Fruit fly (Drosophila melanogaster) whole organism, embryonic: ENCODE measurements around the gene CG33679.
A peak's percentile ranks its signal among the peaks of the same experiment; 100 is the strongest.

Experiments
- CG10147 ChIP-seq: fragments of 200-800 bp; sonication (Bioruptor generic); optimal IDR thresholded peaks from 2 replicates; lab custom pipeline; 2019; ENCODE audit warnings: missing biosample characterization, mild to moderate bottlenecking, missing genetic modification characterization, moderate library complexity
- CG11560 ChIP-seq: fragments of 200-800 bp; sonication (Bioruptor generic); IDR thresholded peaks from 3 replicates; pipeline ENCODE4 v1.3.6; 2022; ENCODE audit warnings: missing biosample characterization, missing genetic modification characterization
- CG12104 ChIP-seq: fragments of 200-800 bp; sonication (Bioruptor generic); optimal IDR thresholded peaks from 3 replicates; lab custom pipeline; 2016; ENCODE audit warnings: missing biosample characterization, missing genetic modification characterization
- CG12659 ChIP-seq: fragments of 200-800 bp; sonication (Bioruptor generic); optimal IDR thresholded peaks from 3 replicates; lab custom pipeline; 2017; ENCODE audit warnings: mild to moderate bottlenecking, missing biosample characterization, missing genetic modification reagents, missing genetic modification characterization
- CG15073 ChIP-seq: fragments of 200-800 bp; sonication (Bioruptor generic); optimal IDR thresholded peaks from 2 replicates; lab custom pipeline; 2016; ENCODE audit warnings: missing biosample characterization, missing genetic modification characterization
- CG1602 ChIP-seq: fragments of 200-800 bp; sonication (Bioruptor generic); optimal IDR thresholded peaks from 3 replicates; lab custom pipeline; 2016; ENCODE audit warnings: missing biosample characterization, missing genetic modification characterization
- CG17359 ChIP-seq: fragments of 200-800 bp; sonication (Bioruptor generic); optimal IDR thresholded peaks from 3 replicates; lab custom pipeline; 2018; ENCODE audit warnings: missing biosample characterization, mild to moderate bottlenecking, missing genetic modification characterization, moderate library complexity
- CG2120 ChIP-seq: fragments of 200-800 bp; sonication (Bioruptor generic); optimal IDR thresholded peaks from 3 replicates; lab custom pipeline; 2016; ENCODE audit warnings: missing biosample characterization, missing genetic modification characterization
- CG2129 ChIP-seq: fragments of 200-800 bp; sonication (Bioruptor generic); IDR thresholded peaks from 2 replicates; pipeline ENCODE4 v1.3.6; 2022; ENCODE audit warnings: missing biosample characterization, missing genetic modification characterization; ENCODE audit not compliant: partially characterized antibody
- CG2678 ChIP-seq: fragments of 200-800 bp; sonication (Bioruptor generic); optimal IDR thresholded peaks from 3 replicates; lab custom pipeline; 2019; ENCODE audit warnings: missing biosample characterization, mild to moderate bottlenecking, missing genetic modification characterization, moderate library complexity
- CG2712 ChIP-seq: fragments of 200-800 bp; optimal IDR thresholded peaks from 3 replicates; lab custom pipeline; 2019; ENCODE audit warnings: missing biosample characterization, mild to moderate bottlenecking, missing genetic modification characterization, moderate library complexity
- CG2875 ChIP-seq: fragments of 200-800 bp; sonication (Bioruptor generic); optimal IDR thresholded peaks from 2 replicates; lab custom pipeline; 2017; ENCODE audit warnings: missing biosample characterization, mild to moderate bottlenecking, missing genetic modification characterization, missing genetic modification reagents
- CG3065 ChIP-seq: fragments of 200-800 bp; sonication (Bioruptor generic); optimal IDR thresholded peaks from 2 replicates; lab custom pipeline; 2016; ENCODE audit warnings: missing biosample characterization, missing genetic modification characterization
- CG31441 ChIP-seq: fragments of 200-800 bp; sonication (Bioruptor generic); IDR thresholded peaks from 2 replicates; pipeline ENCODE4 v1.3.6; 2022; ENCODE audit warnings: missing biosample characterization, missing genetic modification characterization
- CG3407 ChIP-seq: fragments of 200-800 bp; sonication (Bioruptor generic); optimal IDR thresholded peaks from 2 replicates; lab custom pipeline; 2018; ENCODE audit warnings: missing biosample characterization, mild to moderate bottlenecking, missing genetic modification characterization
- CG3726 ChIP-seq: fragments of 200-800 bp; sonication (Bioruptor generic); IDR thresholded peaks from 3 replicates; pipeline ENCODE4, ENCODE4 v1.3.6; 2022; ENCODE audit warnings: missing biosample characterization, missing genetic modification characterization
- CG42726 ChIP-seq: fragments of 200-800 bp; sonication (Bioruptor generic); IDR thresholded peaks from 2 replicates; pipeline ENCODE4 v1.3.6; 2022; ENCODE audit warnings: missing biosample characterization, missing genetic modification characterization; ENCODE audit not compliant: partially characterized antibody
- CG4282 ChIP-seq: fragments of 200-800 bp; sonication (Bioruptor generic); optimal IDR thresholded peaks from 2 replicates; lab custom pipeline; 2016; ENCODE audit warnings: missing biosample characterization, missing genetic modification characterization
- CG4424 ChIP-seq: fragments of 200-800 bp; sonication (Bioruptor generic); optimal IDR thresholded peaks from 3 replicates; lab custom pipeline; 2016; ENCODE audit warnings: missing biosample characterization, missing genetic modification characterization
- CG4617 ChIP-seq: fragments of 200-800 bp; sonication (Bioruptor generic); optimal IDR thresholded peaks from 3 replicates; lab custom pipeline; 2016; ENCODE audit warnings: missing biosample characterization, missing genetic modification characterization, borderline replicate concordance
- CG4854 ChIP-seq: fragments of 200-800 bp; sonication (Bioruptor generic); optimal IDR thresholded peaks from 2 replicates; lab custom pipeline; 2016; ENCODE audit warnings: missing biosample characterization, missing genetic modification characterization, inconsistent platforms
- CG6765 ChIP-seq: fragments of 200-800 bp; sonication (Bioruptor generic); optimal IDR thresholded peaks from 3 replicates; lab custom pipeline; 2017; ENCODE audit warnings: missing biosample characterization, mild to moderate bottlenecking, missing genetic modification characterization
- CG7745 ChIP-seq: fragments of 200-800 bp; sonication (Bioruptor generic); optimal IDR thresholded peaks from 2 replicates; lab custom pipeline; 2018; ENCODE audit warnings: missing biosample characterization, mild to moderate bottlenecking, missing genetic modification characterization, moderate library complexity
- CG8924 ChIP-seq: fragments of 200-800 bp; optimal IDR thresholded peaks from 3 replicates; lab custom pipeline; 2019; ENCODE audit warnings: missing biosample characterization, mild to moderate bottlenecking, missing genetic modification characterization, moderate library complexity
- CG9215 ChIP-seq: fragments of 200-800 bp; sonication (Bioruptor generic); IDR thresholded peaks from 2 replicates; pipeline ENCODE4 v1.3.6; 2022; ENCODE audit warnings: missing biosample characterization, missing genetic modification characterization
- Dfd ChIP-seq, 2 experiments: fragments of >200 bp; optimal IDR thresholded peaks; 2 replicates each; lab custom pipeline; 2017; ENCODE audit warnings: missing biosample characterization in 2 of 2, missing genetic modification characterization in 2 of 2
- Dip2 ChIP-seq: fragments of 200-800 bp; sonication (Bioruptor generic); IDR thresholded peaks from 2 replicates; pipeline ENCODE4 v1.3.6; 2022; ENCODE audit warnings: missing biosample characterization, missing genetic modification characterization
- HHEX ChIP-seq: fragments of 200-800 bp; sonication (Bioruptor generic); optimal IDR thresholded peaks from 3 replicates; lab custom pipeline; 2017; ENCODE audit warnings: missing biosample characterization, mild to moderate bottlenecking, missing genetic modification characterization, missing genetic modification reagents
- HLH3B ChIP-seq: fragments of 200-800 bp; sonication (Bioruptor generic); IDR thresholded peaks from 2 replicates; pipeline ENCODE4 v1.3.6; 2022; ENCODE audit warnings: missing biosample characterization, missing genetic modification characterization
- Nf-YC ChIP-seq: fragments of 200-800 bp; optimal IDR thresholded peaks from 3 replicates; lab custom pipeline; 2019; ENCODE audit warnings: missing biosample characterization, mild to moderate bottlenecking, missing genetic modification characterization, moderate library complexity
- Sox100B ChIP-seq: fragments of 200-800 bp; sonication (Bioruptor generic); optimal IDR thresholded peaks from 3 replicates; lab custom pipeline; 2018; ENCODE audit warnings: missing biosample characterization, mild to moderate bottlenecking, missing genetic modification characterization
- Sry-δ ChIP-seq: fragments of 200-800 bp; sonication (Bioruptor generic); optimal IDR thresholded peaks from 2 replicates; lab custom pipeline; 2016; ENCODE audit warnings: missing biosample characterization, missing genetic modification characterization
- Ssrp ChIP-seq: fragments of 200-800 bp; sonication (Bioruptor generic); optimal IDR thresholded peaks from 2 replicates; lab custom pipeline; 2018; ENCODE audit warnings: missing biosample characterization, mild to moderate bottlenecking, missing genetic modification characterization, moderate library complexity
- TFAM ChIP-seq: fragments of 200-800 bp; sonication (Bioruptor generic); optimal IDR thresholded peaks from 2 replicates; lab custom pipeline; 2017; ENCODE audit warnings: missing biosample characterization, missing genetic modification characterization, inconsistent platforms
- YL-1 ChIP-seq: fragments of 200-800 bp; sonication (Bioruptor generic); optimal IDR thresholded peaks from 3 replicates; lab custom pipeline; 2017; ENCODE audit warnings: missing biosample characterization, mild to moderate bottlenecking, missing genetic modification characterization
- ara ChIP-seq: fragments of 200-800 bp; sonication (Bioruptor generic); IDR thresholded peaks from 2 replicates; pipeline ENCODE4 v1.3.6; 2022; ENCODE audit warnings: missing biosample characterization, missing genetic modification characterization
- bcd ChIP-seq: fragments of 200-800 bp; sonication (Bioruptor generic); optimal IDR thresholded peaks from 2 replicates; lab custom pipeline; 2017; ENCODE audit warnings: missing biosample characterization, mild to moderate bottlenecking, missing genetic modification characterization
- chn ChIP-seq: fragments of 200-800 bp; sonication (Bioruptor generic); optimal IDR thresholded peaks from 2 replicates; lab custom pipeline; 2016; ENCODE audit warnings: missing biosample characterization, missing genetic modification characterization
- corto ChIP-seq: fragments of 200-800 bp; sonication (Bioruptor generic); optimal IDR thresholded peaks from 2 replicates; lab custom pipeline; 2016; ENCODE audit warnings: missing biosample characterization, mild to moderate bottlenecking, missing genetic modification characterization, moderate library complexity
- cwo ChIP-seq: fragments of 200-800 bp; sonication (Bioruptor generic); optimal IDR thresholded peaks from 3 replicates; lab custom pipeline; 2017; ENCODE audit warnings: missing biosample characterization, missing genetic modification characterization, mild to moderate bottlenecking, moderate library complexity, missing genetic modification reagents
- emc ChIP-seq: fragments of 200-800 bp; sonication (Bioruptor generic); optimal IDR thresholded peaks from 2 replicates; lab custom pipeline; 2016; ENCODE audit warnings: missing biosample characterization, missing genetic modification characterization
- fd3F ChIP-seq: fragments of 200-800 bp; sonication (Bioruptor generic); optimal IDR thresholded peaks from 2 replicates; lab custom pipeline; 2018; ENCODE audit warnings: missing biosample characterization, mild to moderate bottlenecking, missing genetic modification characterization, moderate library complexity
- grau ChIP-seq: fragments of 200-800 bp; optimal IDR thresholded peaks from 3 replicates; lab custom pipeline; 2019; ENCODE audit warnings: missing biosample characterization, mild to moderate bottlenecking, missing genetic modification characterization, moderate library complexity
- lbe ChIP-seq: fragments of 200-800 bp; sonication (Bioruptor generic); optimal IDR thresholded peaks from 2 replicates; lab custom pipeline; 2016; ENCODE audit warnings: missing biosample characterization, mild to moderate bottlenecking, missing genetic modification characterization
- lilli ChIP-seq: fragments of 200-800 bp; sonication (Bioruptor generic); optimal IDR thresholded peaks from 3 replicates; lab custom pipeline; 2016; ENCODE audit warnings: missing biosample characterization, missing genetic modification characterization
- mirr ChIP-seq: fragments of 200-800 bp; sonication (Bioruptor generic); optimal IDR thresholded peaks from 3 replicates; lab custom pipeline; 2018; ENCODE audit warnings: missing biosample characterization, mild to moderate bottlenecking, missing genetic modification characterization
- nmo ChIP-seq: fragments of 200-800 bp; sonication (Bioruptor generic); optimal IDR thresholded peaks from 2 replicates; lab custom pipeline; 2018; ENCODE audit warnings: missing biosample characterization, mild to moderate bottlenecking, missing genetic modification characterization, moderate library complexity
- phol ChIP-seq: fragments of 200-800 bp; sonication (Bioruptor generic); optimal IDR thresholded peaks from 3 replicates; lab custom pipeline; 2018; ENCODE audit warnings: missing biosample characterization, mild to moderate bottlenecking, missing genetic modification characterization, moderate library complexity
- tup ChIP-seq: fragments of 200-800 bp; sonication (Bioruptor generic); optimal IDR thresholded peaks from 2 replicates; lab custom pipeline; 2016; ENCODE audit warnings: missing biosample characterization, mild to moderate bottlenecking, missing genetic modification characterization, moderate library complexity
- wdn ChIP-seq: fragments of 200-800 bp; sonication (Bioruptor generic); IDR thresholded peaks from 2 replicates; pipeline ENCODE4 v1.3.6; 2022; ENCODE audit warnings: missing biosample characterization, missing genetic modification characterization

The CG33679 gene

DNA sequence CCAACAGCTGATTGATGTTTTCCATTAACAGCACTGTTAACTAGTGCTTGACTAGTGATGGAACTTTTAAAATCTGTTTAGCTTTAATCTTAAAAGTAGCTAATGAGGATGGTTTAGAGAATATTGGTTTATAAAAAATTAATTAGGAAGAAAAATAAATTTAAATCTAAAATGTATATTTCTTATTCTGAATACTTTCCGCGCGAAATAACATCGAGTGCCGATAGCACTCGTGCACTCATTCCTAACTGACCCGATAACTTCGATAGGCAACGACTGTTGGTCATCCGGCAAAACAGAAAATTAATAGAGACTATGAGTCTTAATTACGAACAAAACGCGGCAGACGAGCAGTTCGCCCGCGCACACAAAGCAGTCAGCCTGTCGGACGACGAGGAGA is 48.4 kb upstream of the CG33679 start, which contains the start of the genes THG and Rnmt (continued):
- TF ChIP-seq CG3726 (peak; percentile 65; the same call in 2 of the 3 replicates), bcd (GFP tag; lab: Kevin White, UChicago) (peak; percentile 63), CG31441 (GFP tag; lab: Robert Waterston, UW) (peak; percentile 77), HHEX (GFP tag; lab: Kevin White, UChicago) (peak; percentile 50), cwo (GFP tag; lab: Kevin White, UChicago) (peak; percentile 52), CG2875 (GFP tag; lab: Kevin White, UChicago) (peak; percentile 45), CG4617 (GFP tag; lab: Kevin White, UChicago) (peak; percentile 73), CG2120 (GFP tag; lab: Kevin White, UChicago) (peak; percentile 90), Dfd (GFP tag; optimal IDR thresholded peaks at IDR 0.05; lab: Kevin White, UChicago) (no peak), fd3F (GFP tag; lab: Kevin White, UChicago) (peak; percentile 81), Dip2 (GFP tag; lab: Robert Waterston, UW) (no peak), Sox100B (GFP tag; lab: Kevin White, UChicago) (peak; percentile 60), nmo (GFP tag; lab: Kevin White, UChicago) (peak; percentile 85), CG2712 (peak; percentile 86), CG12659 (GFP tag; lab: Kevin White, UChicago) (peak; percentile 87), lilli (peak; percentile 90), Nf-YC (tag; lab: Kevin White, UChicago) (peak; percentile 75), CG12104 (GFP tag; lab: Kevin White, UChicago) (peak; percentile 63), YL-1 (GFP tag; lab: Kevin White, UChicago) (peak; percentile 49), CG10147 (GFP tag; lab: Kevin White, UChicago) (peak; percentile 72), grau (tag; lab: Kevin White, UChicago) (peak; percentile 86), CG42726 (GFP tag; lab: Robert Waterston, UW) (peak; percentile 46; the same call in 1 of the 2 replicates), corto (GFP tag; lab: Kevin White, UChicago) (no peak), Ssrp (peak; percentile 76), CG8924 (peak; percentile 84), wdn (peak; percentile 72), CG2678 (tag; lab: Kevin White, UChicago) (peak; percentile 81), CG11560 (peak; percentile 51; the same call in 1 of the 3 replicates), CG3065 (GFP tag; lab: Kevin White, UChicago) (peak; percentile 63), CG4424 (peak; percentile 82), chn (peak; percentile 81), CG7745 (tag; lab: Kevin White, UChicago) (no peak), CG6765 (no peak), mirr (GFP tag; lab: Kevin White, UChicago) (peak; percentile 6), TFAM (GFP tag; lab: Kevin White, UChicago) (no peak), lbe (peak; percentile 81), CG2129 (GFP tag; lab: Robert Waterston, UW) (peak; percentile 87), CG15073 (no peak), CG4282 (GFP tag; lab: Kevin White, UChicago) (no peak), CG17359 (tag; lab: Kevin White, UChicago) (peak; percentile 72), phol (tag; lab: Kevin White, UChicago) (peak; percentile 84), CG3407 (peak; percentile 68), CG9215 (GFP tag; lab: Robert Waterston, UW) (peak; percentile 77), ara (GFP tag; lab: Robert Waterston, UW) (peak; percentile 86), CG1602 (GFP tag; lab: Kevin White, UChicago) (peak; percentile 87), HLH3B (GFP tag; lab: Robert Waterston, UW) (peak; percentile 82), tup (peak; percentile 76), Sry-δ (peak; percentile 91), emc (GFP tag; lab: Kevin White, UChicago) (no peak), CG4854 (GFP tag; lab: Kevin White, UChicago) (peak; percentile 63)
